Worm (Caenorhabditis elegans): ENCODE data around the gene srm-3.
"Not testable (repeated sequence)": the region's sequence is repeated elsewhere in the genome, so short reads cannot be mapped to it uniquely, and the experiment has no call there.

The srm-3 gene

ce11 chrIV:9682514-9682913 is 33.7 kb downstream of the srm-3 start, which contains the start of gene ins-7:
Gene ins-7, minus strand, starts transcription at chrIV:9682845.
- TF ChIP-seq tbx-37 (GFP tag; conservative IDR thresholded peaks at IDR 0.05) (no peak), pes-1 (GFP tag; IDR thresholded peaks at IDR 0.05) (no peak), hnd-1 (tag; optimal IDR thresholded peaks at IDR 0.05) (no peak), hmbx-1 (tag; optimal IDR thresholded peaks at IDR 0.05) (no peak), tbx-11 (GFP tag; IDR thresholded peaks at IDR 0.05) (no peak), flt-1 (GFP tag; IDR thresholded peaks at IDR 0.05) (no peak), hmg-4 (GFP tag; optimal IDR thresholded peaks at IDR 0.05) (no peak), ama-1 (optimal IDR thresholded peaks at IDR 0.05) (no peak), ceh-13 (GFP tag; optimal IDR thresholded peaks at IDR 0.05) (no peak)

- no peak for TF ChIP-seq ceh-36 (tag; optimal IDR thresholded peaks at IDR 0.05)
- TF ChIP-seq tbx-37 (GFP tag; conservative IDR thresholded peaks at IDR 0.05), result no peak
- TF ChIP-seq hnd-1 (tag; optimal IDR thresholded peaks at IDR 0.05), result no peak
- TF ChIP-seq ets-7 (tag; optimal IDR thresholded peaks at IDR 0.05), result no peak
- no peak for TF ChIP-seq ceh-13 (GFP tag; optimal IDR thresholded peaks at IDR 0.05)
- no peak for TF ChIP-seq tbx-11 (GFP tag; IDR thresholded peaks at IDR 0.05)
- no peak for TF ChIP-seq F13C5.2 (tag; optimal IDR thresholded peaks at IDR 0.05)
- TF ChIP-seq hmbx-1 (tag; optimal IDR thresholded peaks at IDR 0.05), result no peak
- TF ChIP-seq ama-1 (optimal IDR thresholded peaks at IDR 0.05), result no peak
Measured at ce11 chrIV:9683433-9683832, 34.7 kb downstream of the srm-3 start, which contains the start of the genes htas-1 and ZK1251.3. Gene htas-1, minus strand, starts transcription at chrIV:9683533. Gene ZK1251.3, plus strand, starts transcription at chrIV:9683658.

- TF ChIP-seq hmbx-1 (tag; optimal IDR thresholded peaks at IDR 0.05); tbx-37 (GFP tag; conservative IDR thresholded peaks at IDR 0.05); pes-1 (GFP tag; IDR thresholded peaks at IDR 0.05): not testable (repeated sequence)
Measured at ce11 chrIV:9688715-9689114, 39.9 kb downstream of the srm-3 start, which contains the start of gene msp-76. Gene msp-76, plus strand, starts transcription at chrIV:9689015.

- TF ChIP-seq ets-7 (tag; optimal IDR thresholded peaks at IDR 0.05) (no peak), tbx-37 (GFP tag; conservative IDR thresholded peaks at IDR 0.05) (no peak), pes-1 (GFP tag; IDR thresholded peaks at IDR 0.05) (no peak), ama-1 (optimal IDR thresholded peaks at IDR 0.05) (no peak)
Measured at ce11 chrIV:9690644-9691043, 41.9 kb downstream of the srm-3 start, which contains the start of gene sdz-36. Gene sdz-36, plus strand, starts transcription at chrIV:9690944.

ce11 chrIV:9692874-9693273 is 44.1 kb downstream of the srm-3 start, which contains the start of gene twk-9:
Gene twk-9, plus strand, starts transcription at chrIV:9693174.
- TF ChIP-seq tbx-11 (GFP tag; IDR thresholded peaks at IDR 0.05) (no peak), hmbx-1 (tag; optimal IDR thresholded peaks at IDR 0.05) (no peak), ets-7 (tag; optimal IDR thresholded peaks at IDR 0.05) (no peak), B0310.2 (tag; optimal IDR thresholded peaks at IDR 0.05) (no peak), tra-4 (tag; optimal IDR thresholded peaks at IDR 0.05) (no peak), aly-1 (tag; optimal IDR thresholded peaks at IDR 0.05) (no peak), sea-1 (GFP tag; conservative IDR thresholded peaks at IDR 0.05) (no peak), ceh-36 (tag; optimal IDR thresholded peaks at IDR 0.05) (no peak), F13C5.2 (tag; optimal IDR thresholded peaks at IDR 0.05) (no peak), hnd-1 (tag; optimal IDR thresholded peaks at IDR 0.05) (no peak), hmg-4 (GFP tag; optimal IDR thresholded peaks at IDR 0.05) (no peak), tbx-37 (GFP tag; conservative IDR thresholded peaks at IDR 0.05) (no peak), ceh-13 (GFP tag; optimal IDR thresholded peaks at IDR 0.05) (no peak), ama-1 (optimal IDR thresholded peaks at IDR 0.05) (no peak), flt-1 (GFP tag; IDR thresholded peaks at IDR 0.05) (no peak), pes-1 (GFP tag; IDR thresholded peaks at IDR 0.05) (no peak), scrt-1 (GFP tag; IDR thresholded peaks at IDR 0.05) (no peak)

- no peak for TF ChIP-seq ama-1 (optimal IDR thresholded peaks at IDR 0.05)
- TF ChIP-seq hmg-4 (GFP tag; optimal IDR thresholded peaks at IDR 0.05), result no peak
- TF ChIP-seq tra-4 (tag; optimal IDR thresholded peaks at IDR 0.05), result no peak
- TF ChIP-seq pes-1 (GFP tag; IDR thresholded peaks at IDR 0.05), result no peak
- no peak for TF ChIP-seq ceh-36 (tag; optimal IDR thresholded peaks at IDR 0.05)
Measured at ce11 chrIV:9696513-9696912, 47.7 kb downstream of the srm-3 start.

- TF ChIP-seq hmbx-1 (tag; optimal IDR thresholded peaks at IDR 0.05) (no peak), hmg-4 (GFP tag; optimal IDR thresholded peaks at IDR 0.05) (no peak), tbx-37 (GFP tag; conservative IDR thresholded peaks at IDR 0.05) (no peak), ets-7 (tag; optimal IDR thresholded peaks at IDR 0.05) (no peak), hnd-1 (tag; optimal IDR thresholded peaks at IDR 0.05) (no peak), tbx-11 (GFP tag; IDR thresholded peaks at IDR 0.05) (no peak), flt-1 (GFP tag; IDR thresholded peaks at IDR 0.05) (no peak), aly-1 (tag; optimal IDR thresholded peaks at IDR 0.05) (no peak), sea-1 (GFP tag; conservative IDR thresholded peaks at IDR 0.05) (no peak)
Measured at ce11 chrIV:9697869-9698268, 49.1 kb downstream of the srm-3 start.

- TF ChIP-seq F13C5.2 (tag; optimal IDR thresholded peaks at IDR 0.05) (no peak), ceh-36 (tag; optimal IDR thresholded peaks at IDR 0.05) (no peak), aly-1 (tag; optimal IDR thresholded peaks at IDR 0.05) (no peak), pes-1 (GFP tag; IDR thresholded peaks at IDR 0.05) (no peak), sea-1 (GFP tag; conservative IDR thresholded peaks at IDR 0.05) (no peak), ets-7 (tag; optimal IDR thresholded peaks at IDR 0.05) (no peak), tra-4 (tag; optimal IDR thresholded peaks at IDR 0.05) (no peak), scrt-1 (GFP tag; IDR thresholded peaks at IDR 0.05) (no peak), hmbx-1 (tag; optimal IDR thresholded peaks at IDR 0.05) (no peak), tbx-37 (GFP tag; conservative IDR thresholded peaks at IDR 0.05) (no peak), B0310.2 (tag; optimal IDR thresholded peaks at IDR 0.05) (no peak), ceh-13 (GFP tag; optimal IDR thresholded peaks at IDR 0.05) (no peak), tbx-11 (GFP tag; IDR thresholded peaks at IDR 0.05) (no peak), hnd-1 (tag; optimal IDR thresholded peaks at IDR 0.05) (no peak), ama-1 (optimal IDR thresholded peaks at IDR 0.05) (no peak), hmg-4 (GFP tag; optimal IDR thresholded peaks at IDR 0.05) (no peak), flt-1 (GFP tag; IDR thresholded peaks at IDR 0.05) (no peak)
Measured at ce11 chrIV:9699062-9699461, 50.3 kb downstream of the srm-3 start.
